Worm (Caenorhabditis elegans) whole organism, L4/young adult: Measurements from ENCODE around the gene C25G6.1.

Experiments used
- W03F9.2 ChIP-seq: fragments of 150-350 bp; optimal IDR thresholded peaks from 2 replicates; lab custom pipeline; 2014; ENCODE audit warnings: missing biosample characterization, missing genetic modification characterization
- dao-5 ChIP-seq: sonication (generic microtip); optimal IDR thresholded peaks from 2 replicates; lab custom pipeline; 2016; ENCODE audit warnings: missing genotype, missing genetic modification characterization, moderate library complexity, missing compliant biosample characterization
- him-1 ChIP-seq: sonication (generic microtip); optimal IDR thresholded peaks from 2 replicates; lab custom pipeline; 2016; ENCODE audit warnings: missing genotype, missing genetic modification reagents, missing genetic modification characterization, missing compliant biosample characterization

The C25G6.1 gene

ce11 chrX:1270598-1270997 is at the start of gene C25G6.1:
C25G6.1 (plus strand) TSS chrX:1270898.
- TF ChIP-seq W03F9.2 (tag; lab: Kevin White, UChicago) (no peak), him-1 (no peak), dao-5 (tag; lab: Kevin White, UChicago) (no peak)

DNA sequence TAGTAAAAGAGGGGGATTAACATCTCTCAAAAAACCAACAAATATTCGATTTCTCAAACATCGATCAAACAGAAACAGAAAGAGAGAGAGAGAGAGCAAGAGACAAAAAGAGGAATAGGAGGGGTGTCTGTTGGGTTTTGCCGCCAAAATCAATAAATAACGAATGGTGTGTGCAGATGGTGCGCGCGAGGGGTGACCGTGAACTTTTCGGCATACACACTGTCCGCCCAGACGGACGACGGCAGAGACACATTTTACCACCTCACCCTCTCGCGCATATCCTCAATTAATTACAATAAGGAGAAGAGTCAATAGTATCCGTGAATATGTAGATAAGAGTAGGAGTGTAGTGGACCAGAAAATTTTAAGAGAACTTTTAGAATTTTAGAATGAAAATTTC is 48.3 kb upstream of the C25G6.1 start:
- no peak for TF ChIP-seq dao-5 (tag; lab: Kevin White, UChicago)
- no peak for TF ChIP-seq W03F9.2 (tag; lab: Kevin White, UChicago)
- no peak for TF ChIP-seq him-1

DNA sequence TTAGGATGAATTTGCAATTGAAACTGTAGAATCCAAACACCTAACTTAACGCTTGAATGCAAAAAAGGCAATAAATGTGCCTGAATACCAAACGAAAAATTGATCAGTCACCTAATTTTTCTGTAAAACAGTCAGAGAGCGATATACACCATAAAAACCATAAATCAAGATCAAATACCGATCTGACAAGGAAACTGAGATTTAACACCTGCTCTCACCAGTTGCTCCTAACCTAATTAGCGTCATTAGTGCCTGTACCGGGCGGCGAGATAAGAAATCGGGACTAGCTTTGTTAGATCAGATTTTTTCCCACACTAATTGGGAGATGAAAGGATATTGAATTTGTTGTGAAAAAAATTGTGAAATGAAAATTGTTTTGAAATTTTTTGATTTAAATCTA is 47.6 kb upstream of the C25G6.1 start:
- no peak for TF ChIP-seq dao-5 (tag; lab: Kevin White, UChicago)
- no peak for TF ChIP-seq him-1
- no peak for TF ChIP-seq W03F9.2 (tag; lab: Kevin White, UChicago)

- TF ChIP-seq him-1 (no peak), W03F9.2 (tag; lab: Kevin White, UChicago) (no peak), dao-5 (tag; lab: Kevin White, UChicago) (no peak)
Observed at ce11 chrX:1223841-1224240, 46.9 kb upstream of the C25G6.1 start.

ce11 chrX:1230658-1231057 is 40.0 kb upstream of the C25G6.1 start, which contains the start of gene C46H3.2:
C46H3.2 (minus strand) TSS chrX:1230758.
- TF ChIP-seq him-1 (no peak), W03F9.2 (tag; lab: Kevin White, UChicago) (no peak), dao-5 (tag; lab: Kevin White, UChicago) (no peak)

DNA sequence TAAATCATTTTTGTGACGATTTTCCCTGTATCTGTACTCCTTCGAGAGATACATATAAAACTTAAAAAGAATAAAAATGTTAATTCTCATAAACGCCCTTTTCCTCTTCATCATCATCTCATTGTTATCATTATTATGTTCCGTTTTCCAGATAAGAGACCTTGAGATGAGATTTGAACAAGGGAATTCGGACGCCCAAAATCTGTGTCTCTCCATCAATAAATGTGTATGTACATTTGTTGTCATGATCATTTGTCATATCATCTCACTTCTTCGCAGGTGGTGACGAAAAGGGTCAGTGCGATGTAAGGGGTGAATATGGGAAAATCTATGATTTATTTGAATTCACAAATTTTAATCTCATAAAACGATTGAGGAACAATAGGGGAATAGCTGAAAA is 38.6 kb upstream of the C25G6.1 start:
- TF ChIP-seq W03F9.2 (tag; lab: Kevin White, UChicago): no peak
- no peak for TF ChIP-seq him-1
- no peak for TF ChIP-seq dao-5 (tag; lab: Kevin White, UChicago)

DNA sequence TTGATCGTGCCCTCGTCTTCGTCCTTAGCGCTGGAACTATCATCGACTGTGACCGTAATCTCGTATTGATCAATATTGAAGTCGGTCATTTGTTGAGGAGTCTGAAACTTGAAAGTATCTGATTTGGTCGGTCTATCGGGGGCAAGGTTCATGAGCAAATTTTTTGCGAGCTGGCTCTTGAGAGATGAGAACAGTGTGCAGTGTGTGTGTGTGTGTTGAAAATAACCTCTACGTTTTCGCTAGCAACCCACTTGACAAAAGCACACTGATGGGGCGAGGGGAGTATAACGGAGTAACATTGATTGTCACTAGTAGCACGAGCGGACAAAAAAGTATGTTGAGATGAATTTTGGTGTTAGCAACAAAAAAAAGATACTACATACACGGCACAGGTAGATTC is 31.9 kb upstream of the C25G6.1 start, which contains the start of gene C25G6.3:
C25G6.3 (minus strand) TSS at position 101 of the 400 bp plus-strand sequence.
- TF ChIP-seq dao-5 (tag; lab: Kevin White, UChicago): no peak
- TF ChIP-seq W03F9.2 (tag; lab: Kevin White, UChicago): no peak
- no peak for TF ChIP-seq him-1

- TF ChIP-seq W03F9.2 (tag; lab: Kevin White, UChicago) (no peak), dao-5 (tag; lab: Kevin White, UChicago) (no peak), him-1 (no peak)
Observed at ce11 chrX:1242763-1243162, 27.9 kb upstream of the C25G6.1 start.

DNA sequence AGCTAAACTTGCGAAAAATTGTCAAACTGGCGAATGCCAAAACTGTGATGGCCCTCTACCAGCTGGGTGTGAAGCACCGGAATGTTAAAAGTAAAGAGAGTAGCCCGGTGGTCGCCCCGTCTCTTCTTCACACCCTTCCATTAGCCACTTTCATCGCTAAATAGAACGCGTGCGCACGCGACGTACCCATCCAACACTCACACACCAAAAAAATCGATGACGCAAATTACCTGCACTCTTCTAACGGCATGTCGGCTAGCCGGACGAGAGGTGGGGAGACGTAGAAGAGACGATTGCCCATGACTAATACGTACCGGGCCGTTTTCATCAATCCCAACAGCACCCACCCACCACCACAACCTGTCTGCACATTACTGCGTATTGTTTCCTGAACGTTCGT is 26.5 kb upstream of the C25G6.1 start:
- TF ChIP-seq him-1 (no peak), W03F9.2 (tag; lab: Kevin White, UChicago) (no peak), dao-5 (tag; lab: Kevin White, UChicago) (no peak)

DNA sequence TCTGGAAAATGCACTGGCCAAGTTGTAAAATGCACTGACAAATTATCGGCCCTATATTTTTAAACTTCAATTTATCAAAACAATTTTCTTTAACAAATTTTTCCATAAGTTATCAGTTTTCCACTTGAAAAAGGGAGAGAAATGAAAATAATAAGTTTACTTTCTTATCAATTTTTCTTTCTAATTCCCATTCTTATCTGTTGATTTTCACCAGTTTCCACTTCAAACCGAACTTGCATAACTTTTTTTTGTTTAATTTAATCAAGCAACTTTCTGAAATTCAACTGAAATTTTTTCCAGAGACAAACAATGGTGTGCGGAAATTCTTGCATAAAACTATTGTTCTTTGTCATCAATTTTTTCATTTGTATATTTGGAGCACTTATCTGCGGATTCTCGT is 25.0 kb upstream of the C25G6.1 start, which contains the start of gene tsp-9:
tsp-9 (plus strand) TSS at position 301 of the 400 bp plus-strand sequence.
- TF ChIP-seq dao-5 (tag; lab: Kevin White, UChicago): no peak
- no peak for TF ChIP-seq W03F9.2 (tag; lab: Kevin White, UChicago)
- no peak for TF ChIP-seq him-1

- no peak for TF ChIP-seq W03F9.2 (tag; lab: Kevin White, UChicago)
- no peak for TF ChIP-seq him-1
- no peak for TF ChIP-seq dao-5 (tag; lab: Kevin White, UChicago)
Observed at ce11 chrX:1249738-1250137, 21.0 kb upstream of the C25G6.1 start, which contains the start of gene C25G6.4. C25G6.4 (minus strand) TSS chrX:1249838.

DNA sequence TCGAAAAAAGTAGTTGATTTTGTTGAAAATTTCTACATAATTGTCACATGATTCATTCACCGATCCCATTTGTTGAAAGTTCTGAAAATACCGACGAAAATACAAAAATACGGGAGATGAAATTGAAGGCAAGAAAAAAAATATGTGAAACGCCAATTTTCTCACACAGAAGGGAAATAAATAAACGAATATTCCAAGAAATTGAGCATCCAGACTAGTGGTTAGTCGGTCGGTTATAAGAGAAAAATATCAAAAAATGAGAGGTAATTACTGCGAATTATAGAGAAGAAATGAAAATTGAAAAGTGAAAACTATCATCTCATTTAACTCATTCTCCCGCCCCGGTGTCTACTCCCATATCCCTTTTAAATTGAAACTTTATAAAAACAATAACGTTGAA is 15.2 kb upstream of the C25G6.1 start, which contains the start of gene npr-11:
npr-11 (minus strand) TSS at position 101 of the 400 bp plus-strand sequence.
- TF ChIP-seq him-1 (no peak), W03F9.2 (tag; lab: Kevin White, UChicago) (no peak), dao-5 (tag; lab: Kevin White, UChicago) (no peak)

DNA sequence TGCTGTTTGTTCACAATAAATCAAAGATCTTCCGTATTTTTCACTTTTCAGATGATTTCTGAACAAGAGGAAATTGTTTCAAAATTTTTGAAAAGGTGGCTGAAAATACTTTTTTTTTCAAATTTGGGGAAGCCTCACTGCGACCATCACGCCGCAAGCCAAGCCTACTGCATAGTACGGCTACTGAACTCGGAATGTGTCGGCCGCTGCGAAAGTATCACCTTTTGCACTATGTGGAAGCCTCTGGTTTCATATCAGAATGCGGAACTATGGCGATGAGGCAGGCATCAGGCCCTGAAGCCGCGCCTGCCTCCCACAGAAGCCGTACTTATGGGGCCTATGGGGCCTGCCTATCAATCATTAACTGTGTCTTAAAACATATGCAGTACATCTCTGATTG is 13.0 kb upstream of the C25G6.1 start:
- TF ChIP-seq W03F9.2 (tag; lab: Kevin White, UChicago): no peak

DNA sequence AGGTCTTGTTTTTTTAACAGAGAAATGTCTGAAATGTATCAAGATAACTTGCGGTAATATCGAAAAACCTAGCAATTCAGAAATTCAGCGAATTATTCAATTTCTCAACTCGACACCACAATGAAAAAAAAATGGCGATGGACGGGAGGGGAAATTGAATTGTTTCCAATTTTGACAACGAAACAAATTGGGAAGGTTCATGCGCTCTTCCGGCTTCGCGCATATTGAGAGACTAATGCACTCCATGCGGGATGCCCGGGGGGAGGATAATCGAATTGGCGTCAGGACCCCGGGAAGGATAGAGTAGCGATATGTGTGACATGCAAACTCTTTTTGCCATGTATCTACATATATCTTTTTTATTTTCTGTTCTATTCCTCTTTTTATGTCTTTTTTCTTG is 5.4 kb upstream of the C25G6.1 start:
- no peak for TF ChIP-seq W03F9.2 (tag; lab: Kevin White, UChicago)
- TF ChIP-seq dao-5 (tag; lab: Kevin White, UChicago): no peak
- TF ChIP-seq him-1: no peak

DNA sequence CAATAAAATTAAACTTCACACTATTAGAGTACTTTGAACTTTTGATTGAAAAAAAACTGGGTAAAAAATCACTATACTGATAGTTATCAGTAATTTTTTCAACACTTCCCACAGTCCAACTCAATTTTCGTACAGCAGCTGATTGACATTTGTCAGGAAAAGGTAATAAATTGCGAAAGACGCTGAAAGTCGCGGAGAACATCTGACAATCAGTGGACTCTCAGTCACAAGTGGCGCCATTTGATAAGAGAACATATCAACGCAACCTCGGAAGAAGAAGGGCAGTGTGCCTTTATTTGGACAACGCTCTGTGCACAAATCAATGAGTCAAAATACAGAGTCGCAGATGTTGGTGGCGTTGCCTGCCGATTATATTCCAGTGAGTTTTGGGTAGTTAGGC is 1.8 kb downstream of the C25G6.1 start, which contains the start of gene C52B11.5:
C52B11.5 (plus strand) TSS at position 250 of the 400 bp plus-strand sequence.
- TF ChIP-seq W03F9.2 (tag; lab: Kevin White, UChicago) (peak; percentile 7), dao-5 (tag; lab: Kevin White, UChicago) (no peak), him-1 (no peak)
